Worm (Caenorhabditis elegans): ENCODE measurements around the gene flp-19.

The flp-19 gene

DNA sequence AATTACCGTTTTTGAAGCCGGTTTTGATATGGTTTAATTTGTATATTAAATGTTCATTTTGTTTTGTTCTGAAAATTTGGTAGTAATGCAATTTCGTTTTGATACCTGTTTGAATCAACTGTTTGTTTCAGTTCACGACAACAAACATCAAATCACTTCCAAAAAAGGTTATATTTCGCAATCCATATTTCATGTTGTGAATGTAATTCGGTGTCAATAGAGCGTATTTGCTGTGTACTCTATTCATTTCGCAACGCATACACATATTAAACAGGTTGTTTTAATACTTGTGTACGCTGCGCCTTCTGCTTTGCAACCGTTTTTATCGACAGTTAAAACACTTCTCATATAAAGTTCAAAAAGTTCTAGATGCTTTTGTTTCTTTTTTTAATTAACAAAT lies 28.1 kb upstream of the flp-19 start:
- TF ChIP-seq aly-1 (tag; optimal IDR thresholded peaks at IDR 0.05) = no peak
- no peak for TF ChIP-seq ets-7 (tag; optimal IDR thresholded peaks at IDR 0.05)
- no peak for TF ChIP-seq ceh-36 (tag; optimal IDR thresholded peaks at IDR 0.05)
- TF ChIP-seq scrt-1 (GFP tag; IDR thresholded peaks at IDR 0.05) = no peak
- TF ChIP-seq ama-1 (optimal IDR thresholded peaks at IDR 0.05) = no peak
- no peak for TF ChIP-seq sea-1 (GFP tag; conservative IDR thresholded peaks at IDR 0.05)
- no peak for TF ChIP-seq tbx-37 (GFP tag; conservative IDR thresholded peaks at IDR 0.05)

DNA sequence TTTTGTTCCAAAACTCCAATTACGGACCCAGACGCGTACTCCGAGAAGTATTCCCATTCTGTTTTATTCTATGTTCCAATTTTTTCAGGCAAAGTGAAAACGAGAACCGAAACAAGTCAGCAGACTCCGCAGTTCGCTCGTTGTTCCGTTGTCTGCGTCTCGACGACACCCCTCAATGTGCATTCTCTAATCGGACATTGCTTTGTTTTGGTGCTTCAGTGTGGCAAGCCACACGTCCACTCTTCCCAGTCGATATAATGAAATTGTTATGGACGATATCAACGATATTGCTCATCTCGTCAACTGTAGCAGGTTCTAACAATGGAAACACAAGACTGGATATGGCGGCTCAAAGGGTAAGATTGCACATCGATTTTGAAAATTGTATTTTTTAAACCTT lies 27.6 kb upstream of the flp-19 start, which contains the start of gene nhx-5:
TSS of gene nhx-5 (plus strand) at position 82 of the 400 bp plus-strand sequence.
- no peak for TF ChIP-seq B0310.2 (tag; optimal IDR thresholded peaks at IDR 0.05)
- TF ChIP-seq tbx-37 (GFP tag; conservative IDR thresholded peaks at IDR 0.05) = no peak
- no peak for TF ChIP-seq tra-4 (tag; optimal IDR thresholded peaks at IDR 0.05)

DNA sequence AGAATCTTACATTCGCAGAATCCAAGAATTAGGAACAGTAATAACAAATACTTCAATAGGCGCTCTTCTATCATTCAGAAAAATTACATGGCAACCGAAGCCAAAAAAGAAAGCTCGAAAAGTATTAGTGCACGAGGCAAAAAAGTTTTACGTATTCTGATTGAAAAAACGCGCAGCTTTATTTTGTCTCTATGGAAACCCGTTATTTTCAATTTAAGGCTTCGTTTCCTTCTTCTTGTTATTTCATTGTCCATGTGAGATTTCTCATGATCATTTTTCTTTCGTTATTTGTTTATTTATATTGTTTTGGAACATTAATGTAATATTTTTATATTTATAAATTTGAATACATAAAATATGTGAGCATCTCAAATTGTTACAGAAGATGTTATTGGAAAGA lies 15.0 kb upstream of the flp-19 start, which contains the start of gene F57C7.4:
TSS of gene F57C7.4 (minus strand) at position 101 of the 400 bp plus-strand sequence.
- TF ChIP-seq B0310.2 (tag; optimal IDR thresholded peaks at IDR 0.05) (no peak), hmbx-1 (tag; optimal IDR thresholded peaks at IDR 0.05) (no peak), tbx-11 (GFP tag; IDR thresholded peaks at IDR 0.05) (no peak), pes-1 (GFP tag; IDR thresholded peaks at IDR 0.05) (no peak), ama-1 (optimal IDR thresholded peaks at IDR 0.05) (no peak), flt-1 (GFP tag; IDR thresholded peaks at IDR 0.05) (no peak), sea-1 (GFP tag; conservative IDR thresholded peaks at IDR 0.05) (no peak), ets-7 (tag; optimal IDR thresholded peaks at IDR 0.05) (no peak), scrt-1 (GFP tag; IDR thresholded peaks at IDR 0.05) (no peak), ceh-36 (tag; optimal IDR thresholded peaks at IDR 0.05) (no peak), hmg-4 (GFP tag; optimal IDR thresholded peaks at IDR 0.05) (no peak), hnd-1 (tag; optimal IDR thresholded peaks at IDR 0.05) (no peak), ceh-13 (GFP tag; optimal IDR thresholded peaks at IDR 0.05) (no peak), aly-1 (tag; optimal IDR thresholded peaks at IDR 0.05) (no peak), F13C5.2 (tag; optimal IDR thresholded peaks at IDR 0.05) (no peak), tbx-37 (GFP tag; conservative IDR thresholded peaks at IDR 0.05) (no peak), tra-4 (tag; optimal IDR thresholded peaks at IDR 0.05) (no peak)

ce11 chrX:10590772-10591171 lies 13.7 kb upstream of the flp-19 start:
- TF ChIP-seq pes-1 (GFP tag; IDR thresholded peaks at IDR 0.05) (0 out of 2 replicates have a peak, but pooled peaks have one; percentile 22), ama-1 (optimal IDR thresholded peaks at IDR 0.05) (peak; percentile 40), tra-4 (tag; optimal IDR thresholded peaks at IDR 0.05) (no peak)

DNA sequence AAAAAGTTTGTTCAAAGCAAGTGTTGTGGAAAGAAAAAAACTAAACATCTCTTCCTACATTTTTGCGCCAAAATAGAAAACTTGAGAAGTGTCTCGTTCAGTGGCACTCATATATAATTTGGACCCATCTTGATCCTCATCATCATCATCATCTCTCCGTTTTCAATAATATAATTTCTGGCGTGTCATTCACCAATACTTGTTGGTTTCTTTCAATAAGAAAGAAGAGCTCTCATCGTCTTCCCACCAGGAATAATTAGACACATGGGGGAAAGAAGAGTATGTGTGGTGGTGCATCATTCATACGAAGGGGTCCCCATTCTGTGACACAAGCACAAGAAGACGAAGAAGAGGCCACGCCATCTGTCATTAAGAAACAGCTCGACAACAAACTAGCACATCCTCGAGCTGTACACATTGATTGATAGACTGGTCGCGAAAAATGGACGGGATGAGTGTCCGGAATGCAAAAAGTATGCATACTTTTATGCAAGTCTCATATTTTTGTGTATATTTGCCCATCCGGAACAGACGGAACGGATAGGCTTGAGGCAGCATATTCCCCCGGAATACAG lies 13.2 kb upstream of the flp-19 start:
- no peak for TF ChIP-seq aly-1 (tag; optimal IDR thresholded peaks at IDR 0.05)
- peak; percentile 9 for TF ChIP-seq hmg-4 (GFP tag; optimal IDR thresholded peaks at IDR 0.05)

DNA sequence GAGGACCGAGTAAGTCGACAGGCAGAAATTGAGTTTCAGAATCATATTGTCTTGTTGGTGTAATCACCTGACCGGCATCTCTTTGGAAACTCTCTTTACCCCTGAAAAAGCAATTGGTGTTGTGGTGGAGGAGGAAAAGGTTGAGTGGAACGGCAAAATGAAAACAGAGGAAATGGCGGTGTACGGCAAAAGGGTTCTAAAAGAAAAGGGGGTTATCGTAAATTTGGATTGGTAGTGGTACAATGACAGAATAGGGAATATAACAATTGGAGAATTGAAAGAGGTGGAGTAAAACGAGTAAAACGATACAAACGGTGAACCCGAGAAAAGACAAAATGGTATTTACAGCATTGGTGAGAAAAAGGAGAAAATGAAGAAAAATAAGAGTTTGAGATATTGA lies 11.3 kb upstream of the flp-19 start, which contains the start of gene sdn-1:
TSS of gene sdn-1 (minus strand) at position 101 of the 400 bp plus-strand sequence.
- TF ChIP-seq sea-1 (GFP tag; conservative IDR thresholded peaks at IDR 0.05) = no peak
- no peak for TF ChIP-seq B0310.2 (tag; optimal IDR thresholded peaks at IDR 0.05)
- TF ChIP-seq ama-1 (optimal IDR thresholded peaks at IDR 0.05) = no peak
- no peak for TF ChIP-seq ceh-13 (GFP tag; optimal IDR thresholded peaks at IDR 0.05)
- no peak for TF ChIP-seq hmbx-1 (tag; optimal IDR thresholded peaks at IDR 0.05)
- no peak for TF ChIP-seq tbx-37 (GFP tag; conservative IDR thresholded peaks at IDR 0.05)
- no peak for TF ChIP-seq tbx-11 (GFP tag; IDR thresholded peaks at IDR 0.05)
- no peak for TF ChIP-seq pes-1 (GFP tag; IDR thresholded peaks at IDR 0.05)
- no peak for TF ChIP-seq scrt-1 (GFP tag; IDR thresholded peaks at IDR 0.05)
- no peak for TF ChIP-seq hmg-4 (GFP tag; optimal IDR thresholded peaks at IDR 0.05)
- no peak for TF ChIP-seq F13C5.2 (tag; optimal IDR thresholded peaks at IDR 0.05)
- no peak for TF ChIP-seq ets-7 (tag; optimal IDR thresholded peaks at IDR 0.05)
- no peak for TF ChIP-seq hnd-1 (tag; optimal IDR thresholded peaks at IDR 0.05)
- TF ChIP-seq flt-1 (GFP tag; IDR thresholded peaks at IDR 0.05) = no peak

- TF ChIP-seq ceh-36 (tag; optimal IDR thresholded peaks at IDR 0.05) (peak; percentile 3), ets-7 (tag; optimal IDR thresholded peaks at IDR 0.05) (no peak), tbx-11 (GFP tag; IDR thresholded peaks at IDR 0.05) (no peak), ama-1 (optimal IDR thresholded peaks at IDR 0.05) (no peak), hmg-4 (GFP tag; optimal IDR thresholded peaks at IDR 0.05) (peak; percentile 77)
Observed at ce11 chrX:10593756-10594376, 10.6 kb upstream of the flp-19 start.

DNA sequence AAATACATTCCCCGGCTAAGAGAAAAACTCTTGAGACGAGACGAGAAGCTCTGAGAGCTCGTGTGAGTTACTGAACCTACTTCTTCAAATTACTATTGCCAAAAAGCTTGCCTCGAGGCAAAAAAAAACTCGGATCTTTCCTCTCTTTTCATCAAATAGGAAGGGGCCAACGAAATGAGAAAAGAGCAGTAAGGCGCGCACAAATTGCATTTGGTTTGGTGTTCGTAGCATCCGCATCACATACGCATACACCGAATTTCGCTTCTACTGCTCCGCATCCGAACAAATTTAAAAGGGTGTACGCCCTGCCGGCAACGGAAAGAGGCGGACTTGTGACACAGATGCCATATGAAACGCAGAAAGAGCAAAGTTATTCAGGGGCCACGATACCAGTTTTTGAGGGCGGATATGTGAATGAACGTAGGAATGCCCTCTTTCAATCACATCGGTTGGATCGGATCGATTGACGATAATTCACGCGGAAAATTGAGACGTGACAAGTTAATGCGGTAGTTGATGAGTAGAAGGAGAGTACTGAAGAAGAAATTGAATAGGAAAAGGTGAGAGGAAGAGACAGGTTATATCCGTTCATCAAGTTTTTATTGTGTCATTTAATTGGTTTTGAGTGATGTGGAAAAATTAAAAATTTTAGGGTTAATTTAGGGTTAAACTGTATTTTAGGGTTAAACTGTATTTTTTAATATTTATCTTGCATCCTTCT lies 9.6 kb upstream of the flp-19 start:
- TF ChIP-seq hmg-4 (GFP tag; optimal IDR thresholded peaks at IDR 0.05) (peak; percentile 35), B0310.2 (tag; optimal IDR thresholded peaks at IDR 0.05) (no peak), ceh-36 (tag; optimal IDR thresholded peaks at IDR 0.05) (no peak), tbx-11 (GFP tag; IDR thresholded peaks at IDR 0.05) (no peak)
